Fruit fly (Drosophila melanogaster): ENCODE results near the gene CG5439.

dm6 chr2L:13176123-13176522 is 827 bp upstream of the CG5439 start, which contains the start of gene CG43925:
- TF ChIP-seq CG1529 (GFP tag; optimal IDR thresholded peaks at IDR 0.05) (no peak), ro (GFP tag; IDR thresholded peaks at IDR 0.05) (no peak), en (GFP tag; optimal IDR thresholded peaks at IDR 0.05) (no peak), gce (GFP tag; IDR thresholded peaks at IDR 0.05) (no peak), CG13624 (GFP tag; optimal IDR thresholded peaks at IDR 0.05) (no peak), Vsx1 (GFP tag; optimal IDR thresholded peaks at IDR 0.05) (no peak)
